Fruit fly (Drosophila melanogaster) whole organism, embryonic: Measurements from ENCODE around the gene mthl9.

ENCODE experiments used
- ATbp ChIP-seq: fragments of 200-800 bp; sonication (Bioruptor generic); optimal IDR thresholded peaks from 2 replicates; lab custom pipeline; 2017; ENCODE audit warnings: missing biosample characterization, mild to moderate bottlenecking, missing genetic modification characterization, missing genetic modification reagents
- Bdp1 ChIP-seq: fragments of 200-800 bp; sonication (Bioruptor generic); optimal IDR thresholded peaks from 3 replicates; lab custom pipeline; 2016; ENCODE audit warnings: missing biosample characterization, missing genetic modification characterization
- CG11696 ChIP-seq: fragments of 200-800 bp; sonication (Bioruptor generic); IDR thresholded peaks from 2 replicates; pipeline ENCODE4 v1.3.6; 2022; ENCODE audit warnings: missing biosample characterization, missing genetic modification characterization
- CG12744 ChIP-seq: fragments of 200-800 bp; sonication (Bioruptor generic); optimal IDR thresholded peaks from 2 replicates; lab custom pipeline; 2016; ENCODE audit warnings: missing biosample characterization, missing genetic modification characterization
- CG16813 ChIP-seq: fragments of 200-800 bp; sonication (Bioruptor generic); IDR thresholded peaks from 3 replicates; pipeline ENCODE4 v1.3.6; 2022; ENCODE audit warnings: missing biosample characterization, missing genetic modification characterization; ENCODE audit not compliant: partially characterized antibody
- CG17829 ChIP-seq: fragments of 200-800 bp; optimal IDR thresholded peaks from 2 replicates; lab custom pipeline; 2019; ENCODE audit warnings: missing biosample characterization, mild to moderate bottlenecking, missing genetic modification characterization, moderate library complexity
- CG18011 ChIP-seq: fragments of 200-800 bp; sonication (Bioruptor generic); optimal IDR thresholded peaks from 2 replicates; lab custom pipeline; 2017; ENCODE audit warnings: missing biosample characterization, missing genetic modification characterization, mild to moderate bottlenecking, moderate library complexity, missing genotype
- CG1832 ChIP-seq: fragments of 200-800 bp; sonication (Bioruptor generic); optimal IDR thresholded peaks from 2 replicates; lab custom pipeline; 2017; ENCODE audit warnings: missing biosample characterization, mild to moderate bottlenecking, missing genetic modification characterization, inconsistent platforms
- CG18599 ChIP-seq: fragments of 200-800 bp; sonication (Bioruptor generic); optimal IDR thresholded peaks from 3 replicates; lab custom pipeline; 2017; ENCODE audit warnings: missing biosample characterization, missing genetic modification characterization, mild to moderate bottlenecking, moderate library complexity, missing genetic modification reagents
- CG18619 ChIP-seq: fragments of 200-800 bp; sonication (Bioruptor generic); optimal IDR thresholded peaks from 3 replicates; lab custom pipeline; 2017; ENCODE audit warnings: missing biosample characterization, mild to moderate bottlenecking, missing genetic modification characterization
- CG2678 ChIP-seq: fragments of 200-800 bp; sonication (Bioruptor generic); optimal IDR thresholded peaks from 3 replicates; lab custom pipeline; 2019; ENCODE audit warnings: missing biosample characterization, mild to moderate bottlenecking, missing genetic modification characterization, moderate library complexity
- CG31224 ChIP-seq: fragments of 200-800 bp; sonication (Bioruptor generic); IDR thresholded peaks from 2 replicates; pipeline ENCODE4 v1.3.6; 2022; ENCODE audit warnings: missing biosample characterization, missing genetic modification characterization
- CG3847 ChIP-seq: fragments of 200-800 bp; sonication (Bioruptor generic); IDR thresholded peaks from 2 replicates; pipeline ENCODE4 v1.3.6; 2022; ENCODE audit warnings: missing biosample characterization, missing genetic modification characterization
- CG42726 ChIP-seq: fragments of 200-800 bp; sonication (Bioruptor generic); IDR thresholded peaks from 2 replicates; pipeline ENCODE4 v1.3.6; 2022; ENCODE audit warnings: missing biosample characterization, missing genetic modification characterization; ENCODE audit not compliant: partially characterized antibody
- CG6689 ChIP-seq: fragments of 200-800 bp; sonication (Bioruptor generic); IDR thresholded peaks from 2 replicates; pipeline ENCODE4 v1.3.6; 2022; ENCODE audit warnings: missing biosample characterization, missing genetic modification characterization
- CG7357 ChIP-seq: fragments of 200-800 bp; sonication (Bioruptor generic); IDR thresholded peaks from 3 replicates; pipeline ENCODE4 v1.3.6; 2022; ENCODE audit warnings: missing biosample characterization, missing genetic modification characterization
- CG7963 ChIP-seq: fragments of 200-800 bp; sonication (Bioruptor generic); IDR thresholded peaks from 3 replicates; pipeline ENCODE4 v1.3.6; 2022; ENCODE audit warnings: missing biosample characterization, missing genetic modification characterization; ENCODE audit not compliant: partially characterized antibody
- CG8478 ChIP-seq: fragments of >200 bp; optimal IDR thresholded peaks from 2 replicates; lab custom pipeline; 2018
- CG8924 ChIP-seq: fragments of 200-800 bp; optimal IDR thresholded peaks from 3 replicates; lab custom pipeline; 2019; ENCODE audit warnings: missing biosample characterization, mild to moderate bottlenecking, missing genetic modification characterization, moderate library complexity
- CTCF ChIP-seq: fragments of 200-800 bp; sonication (Bioruptor generic); optimal IDR thresholded peaks from 2 replicates; lab custom pipeline; 2017; ENCODE audit warnings: missing biosample characterization, mild to moderate bottlenecking, missing genetic modification characterization, moderate library complexity
- Dip2 ChIP-seq: fragments of 200-800 bp; sonication (Bioruptor generic); IDR thresholded peaks from 2 replicates; pipeline ENCODE4 v1.3.6; 2022; ENCODE audit warnings: missing biosample characterization, missing genetic modification characterization
- E2f2 ChIP-seq: fragments of 200-800 bp; sonication (Bioruptor generic); IDR thresholded peaks from 2 replicates; pipeline ENCODE4 v1.3.6; 2022; ENCODE audit warnings: missing biosample characterization, missing genetic modification characterization
- GATAe ChIP-seq: fragments of 200-800 bp; sonication (Bioruptor generic); conservative IDR thresholded peaks from 2 replicates; pipeline ENCODE4 v1.3.6; 2022; ENCODE audit warnings: missing biosample characterization, missing genetic modification characterization
- Lpt ChIP-seq: fragments of >200 bp; optimal IDR thresholded peaks from 2 replicates; lab custom pipeline; 2018; ENCODE audit warnings: missing biosample characterization, missing genetic modification characterization
- MTF-1 ChIP-seq: fragments of 200-800 bp; sonication (Bioruptor generic); optimal IDR thresholded peaks from 2 replicates; lab custom pipeline; 2018; ENCODE audit warnings: missing biosample characterization, mild to moderate bottlenecking, missing genetic modification characterization, borderline replicate concordance
- NfI ChIP-seq: fragments of 200-800 bp; sonication (Bioruptor generic); optimal IDR thresholded peaks from 3 replicates; lab custom pipeline; 2018; ENCODE audit warnings: missing biosample characterization, mild to moderate bottlenecking, missing genetic modification characterization, moderate library complexity
- Side ChIP-seq: fragments of 200-800 bp; sonication (Bioruptor generic); optimal IDR thresholded peaks from 2 replicates; lab custom pipeline; 2016; ENCODE audit warnings: missing biosample characterization, missing genetic modification characterization
- Trl ChIP-seq, 3 experiments: fragments of >200 bp in 2 of 3; fragments of 200-800 bp in 1 of 3; sonication (Bioruptor generic) in 1 of 3; optimal IDR thresholded peaks; 2 replicates in 1 of 3; 3 replicates in 2 of 3; lab custom pipeline; 2016 to 2017; ENCODE audit warnings: missing biosample characterization in 1 of 3, missing genetic modification characterization in 1 of 3
- Usf ChIP-seq: fragments of 200-800 bp; sonication (Bioruptor generic); optimal IDR thresholded peaks from 2 replicates; lab custom pipeline; 2017; ENCODE audit warnings: missing genotype, missing biosample characterization, missing genetic modification characterization
- bbx ChIP-seq: fragments of 200-800 bp; sonication (Bioruptor generic); IDR thresholded peaks from 2 replicates; pipeline ENCODE4 v1.3.6; 2022; ENCODE audit warnings: missing biosample characterization, missing genetic modification characterization; ENCODE audit not compliant: partially characterized antibody
- bcd ChIP-seq: fragments of 200-800 bp; sonication (Bioruptor generic); optimal IDR thresholded peaks from 2 replicates; lab custom pipeline; 2017; ENCODE audit warnings: missing biosample characterization, mild to moderate bottlenecking, missing genetic modification characterization
- corto ChIP-seq: fragments of 200-800 bp; sonication (Bioruptor generic); optimal IDR thresholded peaks from 2 replicates; lab custom pipeline; 2016; ENCODE audit warnings: missing biosample characterization, mild to moderate bottlenecking, missing genetic modification characterization, moderate library complexity
- crc ChIP-seq: fragments of 200-800 bp; sonication (Bioruptor generic); optimal IDR thresholded peaks from 2 replicates; lab custom pipeline; 2016; ENCODE audit warnings: missing biosample characterization, missing genetic modification characterization
- dmrt99B ChIP-seq: fragments of 200-800 bp; sonication (Bioruptor generic); optimal IDR thresholded peaks from 2 replicates; lab custom pipeline; 2018; ENCODE audit warnings: missing biosample characterization, mild to moderate bottlenecking, missing genetic modification characterization, moderate library complexity
- ems ChIP-seq: fragments of 200-800 bp; sonication (Bioruptor generic); optimal IDR thresholded peaks from 3 replicates; lab custom pipeline; 2016; ENCODE audit warnings: missing biosample characterization, missing genetic modification characterization
- eve ChIP-seq, 2 experiments: fragments of >200 bp; optimal IDR thresholded peaks; 2 replicates each; lab custom pipeline; 2017; ENCODE audit warnings: missing biosample characterization in 2 of 2, missing genetic modification characterization in 2 of 2
- exex ChIP-seq: fragments of 200-800 bp; sonication (Bioruptor generic); optimal IDR thresholded peaks from 4 replicates; lab custom pipeline; 2018; ENCODE audit warnings: missing biosample characterization, mild to moderate bottlenecking, missing genetic modification characterization, moderate library complexity
- gcm2 ChIP-seq: fragments of 200-800 bp; sonication (Bioruptor generic); optimal IDR thresholded peaks from 2 replicates; lab custom pipeline; 2016; ENCODE audit warnings: missing biosample characterization, missing genetic modification characterization
- p53 ChIP-seq: fragments of 200-800 bp; sonication (Bioruptor generic); optimal IDR thresholded peaks from 2 replicates; lab custom pipeline; 2016; ENCODE audit warnings: missing biosample characterization, missing genetic modification characterization
- peb ChIP-seq: fragments of 200-800 bp; sonication (Bioruptor generic); IDR thresholded peaks from 2 replicates; pipeline ENCODE4 v1.3.6; 2022; ENCODE audit warnings: missing biosample characterization, missing genetic modification characterization
- pita ChIP-seq: fragments of 200-800 bp; sonication (Bioruptor generic); optimal IDR thresholded peaks from 2 replicates; lab custom pipeline; 2017; ENCODE audit warnings: missing biosample characterization, mild to moderate bottlenecking, missing genetic modification characterization
- ro ChIP-seq: fragments of 200-800 bp; sonication (Bioruptor generic); IDR thresholded peaks from 2 replicates; pipeline ENCODE4 v1.3.6; 2022; ENCODE audit warnings: missing biosample characterization, missing genetic modification characterization
- run ChIP-seq: fragments of 200-800 bp; sonication (Bioruptor generic); optimal IDR thresholded peaks from 3 replicates; lab custom pipeline; 2018; ENCODE audit warnings: missing biosample characterization, mild to moderate bottlenecking, missing genetic modification characterization
- sens-2 ChIP-seq: fragments of 200-800 bp; sonication (Bioruptor generic); IDR thresholded peaks from 2 replicates; pipeline ENCODE4 v1.3.6; 2022; ENCODE audit warnings: missing biosample characterization, missing genetic modification characterization
- seq ChIP-seq: fragments of 200-800 bp; sonication (Bioruptor generic); IDR thresholded peaks from 2 replicates; pipeline ENCODE4 v1.3.6; 2022; ENCODE audit warnings: missing biosample characterization, missing genetic modification characterization
- slp2 ChIP-seq: fragments of 200-800 bp; sonication (Bioruptor generic); optimal IDR thresholded peaks from 2 replicates; lab custom pipeline; 2016; ENCODE audit warnings: missing biosample characterization, missing genetic modification characterization
- tll ChIP-seq, 2 experiments: fragments of 200-800 bp in 1 of 2; fragments of >200 bp in 1 of 2; sonication (Bioruptor generic) in 1 of 2; optimal IDR thresholded peaks; 2 replicates each; lab custom pipeline; 2017 to 2019; ENCODE audit warnings: missing biosample characterization in 2 of 2, missing genetic modification characterization in 2 of 2, mild to moderate bottlenecking in 1 of 2, moderate library complexity in 1 of 2
- vvl ChIP-seq: fragments of 200-800 bp; sonication (Bioruptor generic); IDR thresholded peaks from 2 replicates; pipeline ENCODE4 v1.3.6; 2022; ENCODE audit warnings: missing biosample characterization, missing genetic modification characterization
- zfh2 ChIP-seq: fragments of 200-800 bp; sonication (Bioruptor generic); optimal IDR thresholded peaks from 2 replicates; lab custom pipeline; 2016; ENCODE audit warnings: missing biosample characterization, missing genetic modification characterization

mthl9 gene

DNA sequence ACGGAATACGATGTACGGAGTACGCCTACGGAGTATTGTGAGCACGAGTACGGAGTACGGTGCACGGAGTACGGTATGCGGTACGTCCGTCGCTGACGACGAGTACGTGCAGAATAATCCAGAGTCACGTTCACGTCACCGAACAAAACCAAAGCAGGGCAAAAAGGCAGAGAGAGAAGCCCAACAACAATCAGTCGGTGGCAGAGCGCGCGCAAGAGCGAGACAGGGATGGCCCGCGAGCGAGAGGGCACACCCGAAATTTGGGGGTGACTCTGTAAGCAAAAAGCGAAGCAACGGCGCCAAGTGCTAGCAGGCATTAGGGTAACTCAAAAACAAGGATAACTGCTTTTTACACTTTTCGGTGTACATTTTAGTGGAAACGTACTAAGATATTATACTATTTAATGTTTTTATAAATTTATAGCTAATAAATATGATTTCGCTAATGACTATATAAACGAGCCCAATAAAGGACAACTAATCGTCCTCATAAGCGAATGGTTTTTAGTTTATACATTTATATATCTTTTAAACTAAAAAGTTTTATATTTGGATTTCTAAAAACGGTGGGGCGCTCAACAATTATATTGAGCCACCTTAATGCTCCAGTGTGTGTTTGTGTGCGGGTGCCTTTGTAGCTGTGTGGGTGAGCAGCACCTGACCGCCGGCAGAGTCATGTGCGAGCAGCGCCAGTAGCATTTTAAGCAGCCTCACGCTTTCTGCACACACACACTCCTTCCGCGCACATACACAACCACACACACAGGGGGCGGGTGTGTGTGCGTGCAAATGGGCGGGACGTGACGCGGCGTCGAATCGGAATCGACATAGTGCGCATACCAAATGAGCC lies 45.3 kb upstream of the mthl9 start (continued):
- TF ChIP-seq vvl (GFP tag; lab: Robert Waterston, UW), result peak; percentile 46; the same call in 1 of the 2 replicates
- peak; percentile 90 for TF ChIP-seq ATbp
- TF ChIP-seq CTCF (GFP tag; lab: Kevin White, UChicago), result peak; percentile 39
- TF ChIP-seq CG8478 (lab: Kevin White, UChicago), result peak; percentile 76
- peak; percentile 12 for TF ChIP-seq slp2 (GFP tag; lab: Kevin White, UChicago)
- peak; percentile 93 for TF ChIP-seq CG1832 (GFP tag; lab: Kevin White, UChicago)
- 0 out of 2 replicates have a peak, but pooled peaks have one; percentile 34 for TF ChIP-seq bbx
- no peak for TF ChIP-seq crc (GFP tag; lab: Kevin White, UChicago)
- TF ChIP-seq CG42726 (GFP tag; lab: Robert Waterston, UW), result no peak
- TF ChIP-seq Dip2 (GFP tag; lab: Robert Waterston, UW), result no peak
- TF ChIP-seq CG17829 (tag; lab: Kevin White, UChicago), result peak; percentile 93
- TF ChIP-seq run (tag; lab: Kevin White, UChicago), result peak; percentile 84
- TF ChIP-seq seq (GFP tag; lab: Robert Waterston, UW), result peak; percentile 78
- TF ChIP-seq tll (GFP tag; optimal IDR thresholded peaks at IDR 0.05; lab: Kevin White, UChicago), result no peak
- peak; percentile 91 for TF ChIP-seq NfI (GFP tag; lab: Kevin White, UChicago)
- peak; percentile 93 for TF ChIP-seq CG18619
- TF ChIP-seq Bdp1, result peak; percentile 37
- peak; percentile 90 for TF ChIP-seq bcd (GFP tag; lab: Kevin White, UChicago)
- peak; percentile 45 for TF ChIP-seq CG31224
- no peak for TF ChIP-seq gcm2
- TF ChIP-seq GATAe (GFP tag; lab: Robert Waterston, UW), result no peak
- no peak for TF ChIP-seq Lpt
- peak; percentile 74 for TF ChIP-seq exex (tag; lab: Kevin White, UChicago)
- TF ChIP-seq ro (GFP tag; lab: Robert Waterston, UW), result peak; percentile 50
- peak; percentile 25 for TF ChIP-seq ems (GFP tag; lab: Kevin White, UChicago)
- no peak for TF ChIP-seq corto
- peak; percentile 97 for TF ChIP-seq CG2678 (tag; lab: Kevin White, UChicago)
- peak; percentile 75 for TF ChIP-seq Usf (GFP tag; lab: Kevin White, UChicago)
- TF ChIP-seq CG7963 (GFP tag; lab: Robert Waterston, UW), result no peak
- TF ChIP-seq zfh2 (GFP tag; lab: Kevin White, UChicago), result peak; percentile 42
- TF ChIP-seq pita (GFP tag; lab: Kevin White, UChicago), result no peak
- TF ChIP-seq CG7357 (GFP tag; lab: Robert Waterston, UW), result peak; percentile 75
- TF ChIP-seq CG3847 (GFP tag; lab: Robert Waterston, UW), result peak; percentile 67
- peak; percentile 50; the same call in 1 of the 2 replicates for TF ChIP-seq CG11696
- no peak for TF ChIP-seq p53 (GFP tag; lab: Kevin White, UChicago)
- peak; percentile 40; the same call in 1 of the 2 replicates for TF ChIP-seq peb (GFP tag; lab: Robert Waterston, UW)
- TF ChIP-seq sens-2 (GFP tag; lab: Robert Waterston, UW), result no peak
- no peak for TF ChIP-seq CG12744 (GFP tag; lab: Kevin White, UChicago)
- no peak for TF ChIP-seq Side (GFP tag; lab: Kevin White, UChicago)
- TF ChIP-seq CG18011 (GFP tag; lab: Kevin White, UChicago), result peak; percentile 78
- no peak for TF ChIP-seq CG16813 (GFP tag; lab: Robert Waterston, UW)
- TF ChIP-seq Trl (optimal IDR thresholded peaks at IDR 0.05; lab: Kevin White, UChicago), result peak in 1 of 2 experiments; percentile 46
- TF ChIP-seq Trl (GFP tag; optimal IDR thresholded peaks at IDR 0.05; lab: Kevin White, UChicago), result no peak
- peak; percentile 66 for TF ChIP-seq MTF-1 (GFP tag; lab: Kevin White, UChicago)
- no peak for TF ChIP-seq eve (GFP tag; optimal IDR thresholded peaks at IDR 0.05; lab: Kevin White, UChicago)
- TF ChIP-seq CG18599, result peak; percentile 98
- peak; percentile 95 for TF ChIP-seq CG8924
- TF ChIP-seq dmrt99B, result peak; percentile 95
- peak; percentile 62 for TF ChIP-seq E2f2
- peak; percentile 87 for TF ChIP-seq CG6689 (GFP tag; lab: Robert Waterston, UW)
